Worm (Caenorhabditis elegans): Measurements from ENCODE around the gene T18D3.6.

- TF ChIP-seq ref-1 (GFP tag; conservative IDR thresholded peaks at IDR 0.05) (no peak), med-1 (GFP tag; optimal IDR thresholded peaks at IDR 0.05; ENCODE audit: insufficient read depth) (no peak), T22C8.4 (GFP tag; IDR thresholded peaks at IDR 0.05) (no peak)
These were observed 43.1 kb upstream of the T18D3.6 start for ce11 chrX:12406592-12406991.

Measured in whole organism, midembryonic.